Worm (Caenorhabditis elegans) whole organism, L1 larva: ENCODE data around the gene cec-1.

Experiments used
- ceh-90 ChIP-seq: sonication (generic microtip); optimal IDR thresholded peaks from 2 replicates; lab custom pipeline; 2016; ENCODE audit warnings: missing genetic modification characterization, missing compliant biosample characterization
- egl-27 ChIP-seq, 2 experiments: fragments of 150-350 bp in 1 of 2; sonication (generic microtip); optimal IDR thresholded peaks; 3 replicates each; lab custom pipeline; 2017 to 2018; ENCODE audit warnings: missing biosample characterization in 2 of 2, missing genetic modification characterization in 2 of 2, missing genetic modification reagents in 2 of 2

ce11 chrIII:8467520-8467919, 41.4 kb downstream of the cec-1 start:
- TF ChIP-seq ceh-90 (tag; lab: Kevin White, UChicago) (no peak), egl-27 (tag; optimal IDR thresholded peaks at IDR 0.05; lab: Kevin White, UChicago) (no peak)
